Fruit fly (Drosophila melanogaster): ENCODE measurements around the gene CG5139.

DNA sequence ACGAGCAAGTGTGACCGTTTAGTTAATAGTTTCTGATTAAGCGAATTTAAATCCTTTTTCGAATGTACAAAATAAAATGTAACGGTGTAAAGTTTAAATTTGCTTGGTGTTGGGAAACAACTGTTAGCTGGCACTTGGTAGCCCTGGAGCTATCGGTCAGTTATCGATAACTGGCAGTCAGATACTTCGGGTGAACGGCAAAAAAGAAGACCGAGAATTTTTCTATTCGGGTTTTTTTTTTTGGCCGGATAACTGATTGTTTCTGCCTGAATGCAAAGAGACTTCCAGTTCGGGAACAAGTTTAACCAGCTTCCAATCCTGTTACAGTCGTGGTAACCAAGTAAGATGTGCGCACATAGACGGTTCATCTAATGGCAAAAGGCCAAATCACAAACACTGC, 21.5 kb downstream of the CG5139 start, which contains the start of gene CG4896:
- TF ChIP-seq Dll (optimal IDR thresholded peaks at IDR 0.05) (no peak), usp (GFP tag; optimal IDR thresholded peaks at IDR 0.05) (no peak), pan (optimal IDR thresholded peaks at IDR 0.05) (no peak), psq (optimal IDR thresholded peaks at IDR 0.05) (no peak), EcR (GFP tag; optimal IDR thresholded peaks at IDR 0.05) (no peak), CG8478 (optimal IDR thresholded peaks at IDR 0.05) (no peak)

All from whole organism.